Fruit fly (Drosophila melanogaster) whole organism, wandering third instar larva: ENCODE measurements around the gene CG14339.

Experiments
- Abd-B ChIP-seq: fragments of >200 bp; optimal IDR thresholded peaks from 2 replicates; lab custom pipeline; 2017; ENCODE audit warnings: missing biosample characterization, missing genetic modification characterization
- CG32264 ChIP-seq: fragments of 200-800 bp; sonication (Bioruptor generic); optimal IDR thresholded peaks from 2 replicates; lab custom pipeline; 2016; ENCODE audit warnings: missing biosample characterization, missing genetic modification characterization
- HLH106 ChIP-seq: fragments of 200-800 bp; optimal IDR thresholded peaks from 3 replicates; lab custom pipeline; 2019; ENCODE audit warnings: missing biosample characterization, mild to moderate bottlenecking, missing genetic modification characterization, moderate library complexity
- Jra ChIP-seq: sonication (Bioruptor generic); optimal IDR thresholded peaks from 2 replicates; lab custom pipeline; 2016; ENCODE audit warnings: missing biosample characterization, missing genetic modification characterization
- fru ChIP-seq: fragments of 200-800 bp; sonication (Bioruptor generic); optimal IDR thresholded peaks from 3 replicates; lab custom pipeline; 2016; ENCODE audit warnings: missing biosample characterization, mild to moderate bottlenecking, missing genetic modification characterization
- h ChIP-seq: fragments of 200-800 bp; sonication (Bioruptor generic); optimal IDR thresholded peaks from 3 replicates; lab custom pipeline; 2016; ENCODE audit warnings: missing biosample characterization, mild to moderate bottlenecking, missing genetic modification characterization
- lola ChIP-seq: fragments of >200 bp; optimal IDR thresholded peaks from 2 replicates; lab custom pipeline; 2017; ENCODE audit warnings: missing biosample characterization, missing genetic modification characterization
- pan ChIP-seq: fragments of >200 bp; optimal IDR thresholded peaks from 2 replicates; lab custom pipeline; 2017
- psq ChIP-seq: fragments of 200-800 bp; sonication (Bioruptor generic); optimal IDR thresholded peaks from 3 replicates; lab custom pipeline; 2017; ENCODE audit warnings: missing biosample characterization, mild to moderate bottlenecking, missing genetic modification characterization, moderate library complexity
- sage ChIP-seq: fragments of 200-800 bp; sonication (Bioruptor generic); optimal IDR thresholded peaks from 2 replicates; lab custom pipeline; 2016; ENCODE audit warnings: missing biosample characterization, mild to moderate bottlenecking, missing genetic modification characterization
- tai ChIP-seq: sonication (Bioruptor generic); optimal IDR thresholded peaks from 2 replicates; lab custom pipeline; 2016; ENCODE audit warnings: missing biosample characterization, missing genetic modification characterization

dm6 chr2L:1136993-1137392, 28.7 kb downstream of the CG14339 start:
- TF ChIP-seq tai (GFP tag; lab: Kevin White, UChicago) (no peak), fru (GFP tag; lab: Kevin White, UChicago) (no peak), Abd-B (GFP tag; lab: Kevin White, UChicago) (no peak), HLH106 (tag; lab: Kevin White, UChicago) (no peak), sage (GFP tag; lab: Kevin White, UChicago) (no peak), h (GFP tag; lab: Kevin White, UChicago) (no peak), lola (GFP tag; lab: Kevin White, UChicago) (no peak), pan (lab: Kevin White, UChicago) (no peak), psq (GFP tag; lab: Kevin White, UChicago) (no peak), Jra (GFP tag; lab: Kevin White, UChicago) (no peak), CG32264 (GFP tag; lab: Kevin White, UChicago) (no peak)
